Fruit fly (Drosophila melanogaster) whole organism, prepupa: Measurements from ENCODE around the gene CG10514.

Experiments
- Blimp-1 ChIP-seq: fragments of 200-800 bp; sonication (Bioruptor generic); optimal IDR thresholded peaks from 3 replicates; lab custom pipeline; 2017; ENCODE audit warnings: missing biosample characterization, missing genetic modification characterization, mild to moderate bottlenecking, moderate library complexity, missing genetic modification reagents
- CG10631 ChIP-seq: fragments of 200-800 bp; sonication (Bioruptor generic); optimal IDR thresholded peaks from 2 replicates; lab custom pipeline; 2016; ENCODE audit warnings: missing biosample characterization, missing genetic modification characterization
- CG11294 ChIP-seq: fragments of 200-800 bp; sonication (Bioruptor generic); IDR thresholded peaks from 2 replicates; pipeline ENCODE4 v1.3.6; 2022; ENCODE audit warnings: missing biosample characterization, missing genetic modification characterization
- CG11762 ChIP-seq: fragments of 200-800 bp; sonication (Bioruptor generic); optimal IDR thresholded peaks from 3 replicates; lab custom pipeline; 2016; ENCODE audit warnings: missing biosample characterization, missing genetic modification characterization; ENCODE audit not compliant: insufficient read depth
- CG11902 ChIP-seq: fragments of 200-800 bp; sonication (Bioruptor generic); optimal IDR thresholded peaks from 3 replicates; lab custom pipeline; 2016; ENCODE audit warnings: missing biosample characterization, missing genetic modification characterization
- CG15336 ChIP-seq: fragments of 200-800 bp; sonication (Bioruptor generic); IDR thresholded peaks from 2 replicates; pipeline ENCODE4 v1.3.6; 2022; ENCODE audit warnings: missing biosample characterization, missing genetic modification characterization
- CG1621 ChIP-seq: fragments of 200-800 bp; sonication (Bioruptor generic); optimal IDR thresholded peaks from 3 replicates; lab custom pipeline; 2018; ENCODE audit warnings: missing biosample characterization, mild to moderate bottlenecking, missing genetic modification characterization
- CG3032 ChIP-seq: fragments of 200-800 bp; optimal IDR thresholded peaks from 2 replicates; lab custom pipeline; 2019; ENCODE audit warnings: missing biosample characterization, mild to moderate bottlenecking, missing genetic modification characterization, moderate library complexity
- CG3919 ChIP-seq: fragments of 200-800 bp; sonication (Bioruptor generic); optimal IDR thresholded peaks from 3 replicates; lab custom pipeline; 2016; ENCODE audit warnings: missing biosample characterization, missing genetic modification characterization
- CG6792 ChIP-seq: fragments of 200-800 bp; sonication (Bioruptor generic); optimal IDR thresholded peaks from 3 replicates; lab custom pipeline; 2016; ENCODE audit warnings: missing biosample characterization, missing genetic modification characterization
- CG6808 ChIP-seq: fragments of 200-800 bp; sonication (Bioruptor generic); optimal IDR thresholded peaks from 3 replicates; lab custom pipeline; 2017; ENCODE audit warnings: missing biosample characterization, missing genetic modification characterization, mild to moderate bottlenecking, moderate library complexity, missing genetic modification reagents
- CG7368 ChIP-seq: fragments of 200-800 bp; sonication (Bioruptor generic); optimal IDR thresholded peaks from 3 replicates; lab custom pipeline; 2016; ENCODE audit warnings: missing biosample characterization, missing genetic modification characterization
- CG8632 ChIP-seq: fragments of 200-800 bp; sonication (Bioruptor generic); optimal IDR thresholded peaks from 3 replicates; lab custom pipeline; 2016; ENCODE audit warnings: missing biosample characterization, missing genetic modification characterization
- CG9139 ChIP-seq: fragments of 200-800 bp; sonication (Bioruptor generic); optimal IDR thresholded peaks from 3 replicates; lab custom pipeline; 2017; ENCODE audit warnings: missing biosample characterization, mild to moderate bottlenecking, missing genetic modification characterization
- Eip75B ChIP-seq: fragments of 200-800 bp; sonication (Bioruptor generic); optimal IDR thresholded peaks from 3 replicates; lab custom pipeline; 2016; ENCODE audit warnings: missing biosample characterization, missing genetic modification characterization
- Ets21C ChIP-seq: fragments of 200-800 bp; sonication (Bioruptor generic); optimal IDR thresholded peaks from 3 replicates; lab custom pipeline; 2016; ENCODE audit warnings: missing biosample characterization, missing genetic modification characterization
- Ets96B ChIP-seq: fragments of 200-800 bp; optimal IDR thresholded peaks from 2 replicates; lab custom pipeline; 2019; ENCODE audit warnings: missing biosample characterization, mild to moderate bottlenecking, missing genetic modification characterization, moderate library complexity
- Gug ChIP-seq: fragments of 200-800 bp; sonication (Bioruptor generic); IDR thresholded peaks from 2 replicates; pipeline ENCODE4 v1.3.6; 2022; ENCODE audit warnings: missing biosample characterization, missing genetic modification characterization
- Hr4 ChIP-seq: fragments of 200-800 bp; sonication (Bioruptor generic); optimal IDR thresholded peaks from 3 replicates; lab custom pipeline; 2016; ENCODE audit warnings: missing biosample characterization, missing genetic modification characterization
- Lpt ChIP-seq: fragments of 200-800 bp; sonication (Bioruptor generic); optimal IDR thresholded peaks from 3 replicates; lab custom pipeline; 2016; ENCODE audit warnings: missing biosample characterization, missing genetic modification characterization
- Met ChIP-seq: fragments of 200-800 bp; sonication (Bioruptor generic); optimal IDR thresholded peaks from 3 replicates; lab custom pipeline; 2016; ENCODE audit warnings: missing biosample characterization, missing genetic modification characterization
- OdsH ChIP-seq: fragments of 200-800 bp; sonication (Bioruptor generic); optimal IDR thresholded peaks from 3 replicates; lab custom pipeline; 2016; ENCODE audit warnings: missing biosample characterization, missing genetic modification characterization
- Sox14 ChIP-seq: fragments of 200-800 bp; sonication (Bioruptor generic); optimal IDR thresholded peaks from 3 replicates; lab custom pipeline; 2016; ENCODE audit warnings: missing biosample characterization, missing genetic modification characterization
- Sox15 ChIP-seq: fragments of 200-800 bp; sonication (Bioruptor generic); optimal IDR thresholded peaks from 3 replicates; lab custom pipeline; 2016; ENCODE audit warnings: missing biosample characterization, missing genetic modification characterization
- achi ChIP-seq: fragments of 200-800 bp; sonication (Bioruptor generic); optimal IDR thresholded peaks from 3 replicates; lab custom pipeline; 2016; ENCODE audit warnings: missing biosample characterization, missing genetic modification characterization
- acj6 ChIP-seq: fragments of 200-800 bp; sonication (Bioruptor generic); optimal IDR thresholded peaks from 3 replicates; lab custom pipeline; 2016; ENCODE audit warnings: missing biosample characterization, missing genetic modification characterization
- eg ChIP-seq: fragments of 200-800 bp; sonication (Bioruptor generic); IDR thresholded peaks from 3 replicates; pipeline ENCODE4 v1.3.6; 2022; ENCODE audit warnings: missing biosample characterization, missing genetic modification characterization
- esn ChIP-seq: fragments of 200-800 bp; sonication (Bioruptor generic); optimal IDR thresholded peaks from 2 replicates; lab custom pipeline; 2016; ENCODE audit warnings: missing biosample characterization, mild to moderate bottlenecking, missing genetic modification characterization, moderate library complexity
- fd59A ChIP-seq: fragments of 200-800 bp; sonication (Bioruptor generic); optimal IDR thresholded peaks from 2 replicates; lab custom pipeline; 2017; ENCODE audit warnings: missing biosample characterization, mild to moderate bottlenecking, missing genetic modification characterization, missing genetic modification reagents
- fkh ChIP-seq: fragments of 200-800 bp; sonication (Bioruptor generic); optimal IDR thresholded peaks from 3 replicates; lab custom pipeline; 2017; ENCODE audit warnings: missing biosample characterization, mild to moderate bottlenecking, missing genetic modification characterization, moderate library complexity
- lz ChIP-seq: fragments of 200-800 bp; sonication (Bioruptor generic); optimal IDR thresholded peaks from 3 replicates; lab custom pipeline; 2016; ENCODE audit warnings: missing biosample characterization, missing genetic modification characterization
- net ChIP-seq: fragments of 200-800 bp; sonication (Bioruptor generic); optimal IDR thresholded peaks from 3 replicates; lab custom pipeline; 2016; ENCODE audit warnings: missing biosample characterization, missing genetic modification characterization
- pdm3 ChIP-seq: fragments of 200-800 bp; sonication (Bioruptor generic); optimal IDR thresholded peaks from 3 replicates; lab custom pipeline; 2016; ENCODE audit warnings: missing biosample characterization, missing genetic modification characterization
- svp ChIP-seq: fragments of 200-800 bp; sonication (Bioruptor generic); peaks from one replicate; lab custom pipeline; 2016; ENCODE audit warnings: missing biosample characterization, missing genetic modification characterization
- topi ChIP-seq: fragments of 200-800 bp; sonication (Bioruptor generic); optimal IDR thresholded peaks from 3 replicates; lab custom pipeline; 2016; ENCODE audit warnings: missing biosample characterization, missing genetic modification characterization
- vri ChIP-seq: fragments of 200-800 bp; sonication (Bioruptor generic); optimal IDR thresholded peaks from 3 replicates; lab custom pipeline; 2016; ENCODE audit warnings: missing biosample characterization, mild to moderate bottlenecking, missing genetic modification characterization

The CG10514 gene

dm6 chr3R:25247379-25247869, 32.2 kb downstream of the CG10514 start, which contains the start of the genes RpS27 and Nup37 (continued):
- TF ChIP-seq CG6792 (GFP tag; lab: Kevin White, UChicago): peak; percentile 91
- TF ChIP-seq Hr4 (GFP tag; lab: Kevin White, UChicago): no peak
- TF ChIP-seq vri: peak; percentile 96
- peak; percentile 88 for TF ChIP-seq CG11762 (GFP tag; lab: Kevin White, UChicago)
- peak; percentile 90 for TF ChIP-seq Blimp-1 (GFP tag; lab: Kevin White, UChicago)
- peak; percentile 90 for TF ChIP-seq fd59A (GFP tag; lab: Kevin White, UChicago)
- TF ChIP-seq pdm3: peak; percentile 94
- TF ChIP-seq Ets96B (tag; lab: Kevin White, UChicago): peak; percentile 70
- peak; percentile 93 for TF ChIP-seq eg (GFP tag; lab: Robert Waterston, UW)
- TF ChIP-seq CG8632 (GFP tag; lab: Kevin White, UChicago): peak; percentile 89
- TF ChIP-seq Sox14 (GFP tag; lab: Kevin White, UChicago): peak; percentile 91
- no peak for TF ChIP-seq svp (GFP tag; lab: Kevin White, UChicago)
- 0 out of 2 replicates have a peak, but pooled peaks have one; percentile 24 for TF ChIP-seq CG15336 (GFP tag; lab: Robert Waterston, UW)
- no peak for TF ChIP-seq Lpt (GFP tag; lab: Kevin White, UChicago)
- TF ChIP-seq achi (GFP tag; lab: Kevin White, UChicago): peak; percentile 93
- peak; percentile 96 for TF ChIP-seq Met (GFP tag; lab: Kevin White, UChicago)
- peak; percentile 92 for TF ChIP-seq Sox15
- TF ChIP-seq CG7368 (GFP tag; lab: Kevin White, UChicago): peak; percentile 96
- TF ChIP-seq OdsH: peak; percentile 92
- peak; percentile 98 for TF ChIP-seq CG3919 (GFP tag; lab: Kevin White, UChicago)
- peak; percentile 90 for TF ChIP-seq CG6808

dm6 chr3R:25245052-25245813, 34.4 kb downstream of the CG10514 start, which contains the start of gene bam:
Gene bam, minus strand, starts transcription at chr3R:25245109.
- TF ChIP-seq fkh (GFP tag; lab: Kevin White, UChicago) (peak; percentile 11), esn (no peak), svp (GFP tag; lab: Kevin White, UChicago) (peak; percentile 75)

- TF ChIP-seq CG3032 (no peak), CG10631 (GFP tag; lab: Kevin White, UChicago) (no peak), CG11294 (GFP tag; lab: Robert Waterston, UW) (no peak), CG7368 (GFP tag; lab: Kevin White, UChicago) (no peak), net (GFP tag; lab: Kevin White, UChicago) (no peak)
These were observed 38.1 kb downstream of the CG10514 start, which contains the start of gene CG11854 for dm6 chr3R:25241507-25242070. Gene CG11854, plus strand, starts transcription at chr3R:25242020.

dm6 chr3R:25239880-25240279, 39.8 kb downstream of the CG10514 start, which contains the start of gene to:
Gene to, plus strand, starts transcription at chr3R:25240180.
- TF ChIP-seq Ets21C: no peak
- TF ChIP-seq achi (GFP tag; lab: Kevin White, UChicago): no peak
- TF ChIP-seq CG6792 (GFP tag; lab: Kevin White, UChicago): no peak
- no peak for TF ChIP-seq CG15336 (GFP tag; lab: Robert Waterston, UW)
- TF ChIP-seq fkh (GFP tag; lab: Kevin White, UChicago): no peak
- no peak for TF ChIP-seq Gug (GFP tag; lab: Robert Waterston, UW)
- no peak for TF ChIP-seq topi (GFP tag; lab: Kevin White, UChicago)
- TF ChIP-seq Eip75B (GFP tag; lab: Kevin White, UChicago): no peak
- no peak for TF ChIP-seq vri
- TF ChIP-seq CG11902: no peak
- TF ChIP-seq CG9139 (GFP tag; lab: Kevin White, UChicago): no peak
- TF ChIP-seq CG1621: no peak
- TF ChIP-seq acj6 (GFP tag; lab: Kevin White, UChicago): no peak
- TF ChIP-seq lz: no peak
- no peak for TF ChIP-seq fd59A (GFP tag; lab: Kevin White, UChicago)
